Worm (Caenorhabditis elegans): ENCODE measurements around the gene egl-27.

- TF ChIP-seq aly-1 (tag; optimal IDR thresholded peaks at IDR 0.05) (no peak), ama-1 (optimal IDR thresholded peaks at IDR 0.05) (peak; percentile 51), hmbx-1 (tag; optimal IDR thresholded peaks at IDR 0.05) (no peak), tbx-11 (GFP tag; IDR thresholded peaks at IDR 0.05) (no peak), pes-1 (GFP tag; IDR thresholded peaks at IDR 0.05) (no peak), sea-1 (GFP tag; conservative IDR thresholded peaks at IDR 0.05) (no peak), B0310.2 (tag; optimal IDR thresholded peaks at IDR 0.05) (no peak), tbx-37 (GFP tag; conservative IDR thresholded peaks at IDR 0.05) (no peak), F13C5.2 (tag; optimal IDR thresholded peaks at IDR 0.05) (no peak), hnd-1 (tag; optimal IDR thresholded peaks at IDR 0.05) (no peak), tra-4 (tag; optimal IDR thresholded peaks at IDR 0.05) (no peak), hmg-4 (GFP tag; optimal IDR thresholded peaks at IDR 0.05) (no peak)
These were observed 13.1 kb downstream of the egl-27 start, which contains the start of gene tbc-6 for ce11 chrII:6847917-6848379.
